Fruit fly (Drosophila melanogaster): ENCODE results near the gene pn.

The pn gene

dm6 chrX:2145690-2146470 is 35.1 kb upstream of the pn start:
- no peak for TF ChIP-seq CG11294 (GFP tag; IDR thresholded peaks at IDR 0.05)
- TF ChIP-seq Lpt (GFP tag; optimal IDR thresholded peaks at IDR 0.05), result no peak
- TF ChIP-seq Sox102F (GFP tag; optimal IDR thresholded peaks at IDR 0.05), result peak; percentile 65
- TF ChIP-seq CG7368 (GFP tag; optimal IDR thresholded peaks at IDR 0.05), result peak; percentile 45
- TF ChIP-seq achi (GFP tag; optimal IDR thresholded peaks at IDR 0.05), result peak; percentile 37
- TF ChIP-seq Ets96B (tag; optimal IDR thresholded peaks at IDR 0.05), result peak; percentile 30
- TF ChIP-seq CG15336 (GFP tag; IDR thresholded peaks at IDR 0.05), result peak; percentile 62
- peak; percentile 52 for TF ChIP-seq CG6792 (GFP tag; optimal IDR thresholded peaks at IDR 0.05)
- peak; percentile 78 for TF ChIP-seq Hr39 (GFP tag; optimal IDR thresholded peaks at IDR 0.05)
- no peak for TF ChIP-seq CG6854 (GFP tag; optimal IDR thresholded peaks at IDR 0.05)
- peak; percentile 13 for TF ChIP-seq dsx (GFP tag; optimal IDR thresholded peaks at IDR 0.05; ENCODE audit: poor library complexity, severe bottlenecking)
- TF ChIP-seq CG11762 (GFP tag; optimal IDR thresholded peaks at IDR 0.05; ENCODE audit: insufficient read depth), result peak; percentile 39
- TF ChIP-seq cyc (GFP tag; optimal IDR thresholded peaks at IDR 0.05), result peak; percentile 65
- peak; percentile 76 for TF ChIP-seq esn (GFP tag; optimal IDR thresholded peaks at IDR 0.05)
- TF ChIP-seq eg (GFP tag; IDR thresholded peaks at IDR 0.05), result peak; percentile 47; the same call in 2 of the 3 replicates
- TF ChIP-seq dac (GFP tag; optimal IDR thresholded peaks at IDR 0.05), result peak; percentile 48
- TF ChIP-seq Sox14 (GFP tag; optimal IDR thresholded peaks at IDR 0.05), result peak; percentile 47
- TF ChIP-seq OdsH (GFP tag; optimal IDR thresholded peaks at IDR 0.05), result peak; percentile 59
- peak; percentile 52 for TF ChIP-seq Hr4 (GFP tag; optimal IDR thresholded peaks at IDR 0.05)
- peak; percentile 37 to 61 for TF ChIP-seq ss (GFP tag; optimal IDR thresholded peaks at IDR 0.05)
- TF ChIP-seq Eip93F (GFP tag; optimal IDR thresholded peaks at IDR 0.05), result no peak
- TF ChIP-seq CG8319 (GFP tag; optimal IDR thresholded peaks at IDR 0.05), result peak; percentile 54
- TF ChIP-seq pdm3 (GFP tag; optimal IDR thresholded peaks at IDR 0.05), result peak; percentile 62
- TF ChIP-seq CG16779 (tag; optimal IDR thresholded peaks at IDR 0.05), result no peak
- peak; percentile 52 for TF ChIP-seq CG3032 (tag; optimal IDR thresholded peaks at IDR 0.05)
- TF ChIP-seq CG3919 (GFP tag; optimal IDR thresholded peaks at IDR 0.05), result peak; percentile 51
- peak; percentile 47 for TF ChIP-seq CG10631 (GFP tag; optimal IDR thresholded peaks at IDR 0.05)
- peak; percentile 60 for TF ChIP-seq CG8119 (GFP tag; IDR thresholded peaks at IDR 0.05)
- peak; percentile 41 for TF ChIP-seq Sox15 (GFP tag; optimal IDR thresholded peaks at IDR 0.05)
- TF ChIP-seq svp (GFP tag), result peak; percentile 90
- no peak for TF ChIP-seq CG9139 (GFP tag; optimal IDR thresholded peaks at IDR 0.05)
- TF ChIP-seq CG10669 (GFP tag; optimal IDR thresholded peaks at IDR 0.05), result peak; percentile 12
- no peak for TF ChIP-seq fd85E (GFP tag; optimal IDR thresholded peaks at IDR 0.05)
- TF ChIP-seq CG32006 (GFP tag; optimal IDR thresholded peaks at IDR 0.05), result peak; percentile 67
- TF ChIP-seq Eip75B (GFP tag; optimal IDR thresholded peaks at IDR 0.05), result peak; percentile 66
- TF ChIP-seq spab (GFP tag; optimal IDR thresholded peaks at IDR 0.05), result peak; percentile 4
- peak; percentile 49; the same call in 1 of the 2 replicates for TF ChIP-seq Gug (GFP tag; IDR thresholded peaks at IDR 0.05)
- TF ChIP-seq CG31627 (GFP tag; optimal IDR thresholded peaks at IDR 0.05), result peak; percentile 65
- TF ChIP-seq acj6 (GFP tag; optimal IDR thresholded peaks at IDR 0.05), result peak; percentile 62
- peak; percentile 6 for TF ChIP-seq CG34406 (GFP tag; optimal IDR thresholded peaks at IDR 0.05)
- TF ChIP-seq salr (GFP tag; optimal IDR thresholded peaks at IDR 0.05), result peak in 1 of 2 experiments; percentile 47
- peak; percentile 57 for TF ChIP-seq net (GFP tag; optimal IDR thresholded peaks at IDR 0.05)
- TF ChIP-seq fd59A (GFP tag; optimal IDR thresholded peaks at IDR 0.05), result peak; percentile 45
- peak; percentile 48 for TF ChIP-seq CG11902 (GFP tag; optimal IDR thresholded peaks at IDR 0.05)
- peak; percentile 2 for TF ChIP-seq CG1621 (tag; optimal IDR thresholded peaks at IDR 0.05)
- TF ChIP-seq CG4318 (GFP tag; optimal IDR thresholded peaks at IDR 0.05), result peak; percentile 52
- peak; percentile 40 for TF ChIP-seq vri (GFP tag; optimal IDR thresholded peaks at IDR 0.05)
- peak; percentile 9 for TF ChIP-seq CG8632 (GFP tag; optimal IDR thresholded peaks at IDR 0.05)
- TF ChIP-seq Smox (GFP tag; optimal IDR thresholded peaks at IDR 0.05), result peak; percentile 66
- TF ChIP-seq Met (GFP tag; optimal IDR thresholded peaks at IDR 0.05), result peak; percentile 64

All from whole organism, prepupa.